Fruit fly (Drosophila melanogaster) Kc167 (cell line): ENCODE data around the gene CG3529.

Experiments
- Sin3A ChIP-seq: fragments of >200 bp; optimal IDR thresholded peaks from 2 replicates; lab custom pipeline; 2018; ENCODE audit warnings: missing external identifiers
- h ChIP-seq: fragments of >200 bp; optimal IDR thresholded peaks from 3 replicates; lab custom pipeline; 2018; ENCODE audit warnings: missing external identifiers
- insv ChIP-seq: fragments of >200 bp; optimal IDR thresholded peaks from 3 replicates; lab custom pipeline; 2018; ENCODE audit warnings: missing external identifiers
- psq ChIP-seq: fragments of >200 bp; optimal IDR thresholded peaks from 2 replicates; lab custom pipeline; 2017; ENCODE audit warnings: missing external identifiers

DNA sequence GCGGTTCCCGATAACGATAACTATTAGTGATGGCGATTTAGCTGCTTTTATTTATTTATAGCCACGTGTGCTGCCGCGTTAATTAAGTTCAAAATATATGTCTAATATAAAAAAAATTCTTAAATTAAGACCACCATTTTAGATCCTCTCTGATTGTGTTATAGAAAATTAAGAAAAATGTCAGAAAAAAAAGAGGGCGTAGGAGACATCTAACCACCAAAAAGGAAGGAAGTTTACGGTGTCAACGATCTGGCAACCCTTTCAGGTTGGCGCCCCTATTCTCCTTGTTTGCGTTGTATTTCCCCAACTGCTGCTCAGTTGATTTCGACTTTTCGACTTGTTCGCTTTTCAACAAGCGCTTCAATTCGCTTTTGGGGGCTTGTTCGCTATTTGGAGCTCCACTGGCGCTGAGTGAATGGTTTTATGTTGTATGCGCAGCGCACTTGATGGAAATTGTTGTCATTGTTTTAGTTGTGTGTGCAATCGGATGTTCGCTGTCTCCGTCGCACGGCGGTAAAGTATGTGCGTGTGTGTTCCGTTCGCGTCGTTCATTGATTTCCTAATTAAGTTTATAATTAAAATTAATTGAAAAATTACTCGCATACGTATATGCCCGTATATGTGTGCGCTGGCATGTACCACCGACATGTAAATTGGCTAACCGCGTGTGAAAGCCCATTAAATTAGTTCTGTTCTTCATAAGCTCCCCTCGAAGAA, 14.3 kb downstream of the CG3529 start, which contains the start of the genes CG3434 and CG44838:
- TF ChIP-seq Sin3A (no peak), h (lab: Kevin White, UChicago) (no peak), psq (no peak), insv (no peak)
